Fruit fly (Drosophila melanogaster) whole organism, embryonic: Measurements from ENCODE around the gene CG13603.

Source experiments
- CG12744 ChIP-seq: fragments of 200-800 bp; sonication (Bioruptor generic); optimal IDR thresholded peaks from 2 replicates; lab custom pipeline; 2016; ENCODE audit warnings: missing biosample characterization, missing genetic modification characterization
- CG13775 ChIP-seq: fragments of 200-800 bp; sonication (Bioruptor generic); optimal IDR thresholded peaks from 3 replicates; lab custom pipeline; 2017; ENCODE audit warnings: missing biosample characterization, mild to moderate bottlenecking, missing genetic modification characterization
- CG16779 ChIP-seq: fragments of 200-800 bp; sonication (Bioruptor generic); IDR thresholded peaks from 2 replicates; pipeline ENCODE4 v1.3.6; 2022; ENCODE audit warnings: missing biosample characterization, missing genetic modification characterization
- CG34224 ChIP-seq: fragments of 200-800 bp; sonication (Bioruptor generic); IDR thresholded peaks from 3 replicates; pipeline ENCODE4 v1.3.6; 2022; ENCODE audit warnings: missing biosample characterization, missing genetic modification characterization; ENCODE audit not compliant: partially characterized antibody
- CG6683 ChIP-seq: fragments of 200-800 bp; sonication (Bioruptor generic); optimal IDR thresholded peaks from 2 replicates; lab custom pipeline; 2017; ENCODE audit warnings: missing biosample characterization, mild to moderate bottlenecking, missing genetic modification characterization, missing genetic modification reagents
- Ets97D ChIP-seq: fragments of 200-800 bp; sonication (Bioruptor generic); optimal IDR thresholded peaks from 3 replicates; lab custom pipeline; 2016; ENCODE audit warnings: missing biosample characterization, missing genetic modification characterization
- chinmo ChIP-seq: fragments of 200-800 bp; sonication (Bioruptor generic); IDR thresholded peaks from 4 replicates; pipeline ENCODE4 v1.3.6; 2022; ENCODE audit warnings: missing biosample characterization, missing genetic modification characterization; ENCODE audit not compliant: partially characterized antibody
- corto ChIP-seq: fragments of 200-800 bp; sonication (Bioruptor generic); optimal IDR thresholded peaks from 2 replicates; lab custom pipeline; 2016; ENCODE audit warnings: missing biosample characterization, mild to moderate bottlenecking, missing genetic modification characterization, moderate library complexity
- gcm ChIP-seq: fragments of 200-800 bp; sonication (Bioruptor generic); optimal IDR thresholded peaks from 2 replicates; lab custom pipeline; 2019; ENCODE audit warnings: missing biosample characterization, mild to moderate bottlenecking, missing genetic modification characterization, moderate library complexity
- insv ChIP-seq, 2 experiments: fragments of 200-800 bp; sonication (Bioruptor generic); optimal IDR thresholded peaks; 3 replicates each; lab custom pipeline; 2016 to 2018; ENCODE audit warnings: missing biosample characterization in 2 of 2, missing genetic modification characterization in 2 of 2
- klu ChIP-seq: fragments of 200-800 bp; sonication (Bioruptor generic); IDR thresholded peaks from 2 replicates; pipeline ENCODE4 v1.3.6; 2022; ENCODE audit warnings: missing biosample characterization, missing genetic modification characterization
- lola ChIP-seq, 3 experiments: fragments of >200 bp in 2 of 3; fragments of 200-800 bp in 1 of 3; sonication (Bioruptor generic) in 1 of 3; optimal IDR thresholded peaks; 2 replicates each; lab custom pipeline; 2017 to 2019; ENCODE audit warnings: missing biosample characterization in 3 of 3, missing genetic modification characterization in 3 of 3, mild to moderate bottlenecking in 1 of 3, moderate library complexity in 1 of 3
- tin ChIP-seq: fragments of 200-800 bp; sonication (Bioruptor generic); optimal IDR thresholded peaks from 3 replicates; lab custom pipeline; 2016; ENCODE audit warnings: missing biosample characterization, missing genetic modification characterization
- ttk ChIP-seq: fragments of 200-800 bp; sonication (Bioruptor generic); IDR thresholded peaks from 2 replicates; pipeline ENCODE4 v2.1.2; 2022; ENCODE audit warnings: missing biosample characterization, missing genetic modification characterization

DNA sequence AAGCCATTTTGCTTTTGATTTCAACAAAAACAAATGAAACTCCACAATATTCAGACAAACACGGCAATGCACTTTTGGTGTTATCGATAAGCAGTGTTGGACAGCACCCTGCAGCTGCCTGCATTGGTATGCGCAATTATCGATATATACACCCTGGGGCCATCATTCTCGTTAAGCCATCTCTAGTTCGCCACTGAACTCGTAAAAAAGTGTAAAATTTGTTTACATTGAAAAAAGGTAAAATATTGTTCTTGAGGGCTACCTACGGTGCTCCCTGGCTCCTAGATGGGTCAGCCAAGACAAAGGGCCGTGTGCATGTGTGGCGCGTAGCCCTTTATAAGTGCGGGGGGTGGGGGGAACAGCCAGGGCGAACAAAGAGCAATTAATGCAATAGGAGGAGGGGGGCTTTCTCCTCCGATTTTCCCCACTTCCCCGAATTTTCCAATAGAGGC lies at the start of gene CG13603, which contains the start of gene CG5902:
- TF ChIP-seq ttk (no peak), gcm (GFP tag; lab: Kevin White, UChicago) (peak; percentile 36), Ets97D (peak; percentile 80), CG12744 (GFP tag; lab: Kevin White, UChicago) (no peak), corto (no peak), tin (GFP tag; lab: Kevin White, UChicago) (peak; percentile 61), chinmo (GFP tag; lab: Robert Waterston, UW) (peak; percentile 98), CG16779 (GFP tag; lab: Robert Waterston, UW) (no peak), insv (GFP tag; optimal IDR thresholded peaks at IDR 0.05; lab: Kevin White, UChicago) (no peak), lola (GFP tag; optimal IDR thresholded peaks at IDR 0.05; lab: Kevin White, UChicago) (no peak), klu (GFP tag; lab: Robert Waterston, UW) (no peak), CG34224 (GFP tag; lab: Robert Waterston, UW) (peak; percentile 71; the same call in 2 of the 3 replicates), CG13775 (GFP tag; lab: Kevin White, UChicago) (peak; percentile 31), CG6683 (GFP tag; lab: Kevin White, UChicago) (peak; percentile 14)
